Fruit fly (Drosophila melanogaster) whole organism, pupa: Measurements from ENCODE around the gene Lk6.

Experiments used
- CG10348 ChIP-seq: fragments of 200-800 bp; sonication (Bioruptor generic); IDR thresholded peaks from 2 replicates; pipeline ENCODE4 v1.3.6; 2022; ENCODE audit warnings: missing biosample characterization, missing genetic modification characterization
- CG13204 ChIP-seq: fragments of 200-800 bp; sonication (Bioruptor generic); optimal IDR thresholded peaks from 2 replicates; lab custom pipeline; 2018; ENCODE audit warnings: missing biosample characterization, mild to moderate bottlenecking, missing genetic modification characterization, moderate library complexity

DNA sequence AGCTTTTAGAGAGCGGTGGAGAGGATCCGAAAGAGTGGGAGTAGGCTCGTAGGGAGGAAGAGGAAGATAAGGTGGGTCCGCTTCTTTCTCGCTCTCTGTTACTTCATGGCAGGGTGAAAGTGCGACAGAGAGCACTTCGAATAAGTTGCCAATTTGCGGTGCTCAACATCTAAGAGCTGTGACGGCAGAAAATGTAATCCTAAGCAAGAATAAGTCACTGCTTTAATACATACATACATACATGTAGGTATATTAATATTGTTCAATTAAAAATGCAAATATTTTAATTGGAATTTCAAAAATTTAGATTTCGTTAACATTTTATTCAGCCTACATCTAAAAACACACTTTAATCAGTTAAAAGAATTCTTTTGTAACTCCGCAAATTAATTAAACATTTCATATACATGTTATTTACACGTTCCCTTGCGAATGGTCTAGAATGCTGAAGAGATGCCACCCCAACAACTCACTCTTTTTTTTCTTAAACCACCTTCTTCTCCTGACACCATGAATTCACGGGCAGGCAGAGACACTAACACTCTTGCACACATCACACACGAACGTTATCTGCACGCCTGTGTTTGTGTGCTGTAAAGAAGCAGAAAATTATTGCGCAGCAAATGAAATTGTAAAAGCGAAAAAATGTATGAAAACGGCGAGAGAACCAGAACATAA is 5.6 kb downstream of the Lk6 start:
- TF ChIP-seq CG10348 (no peak), CG13204 (GFP tag; lab: Kevin White, UChicago) (peak; percentile 28)
